Worm (Caenorhabditis elegans) whole organism, mixed stage, embryonic: ENCODE measurements around the gene rfip-1.

ENCODE experiments used
- bed-3 ChIP-seq: fragments of 200-800 bp; sonication (Bioruptor generic); optimal IDR thresholded peaks from 3 replicates; lab custom pipeline; 2018; ENCODE audit warnings: mild to moderate bottlenecking, missing genetic modification characterization, moderate library complexity, missing compliant biosample characterization
- blmp-1 ChIP-seq: fragments of 150-350 bp; optimal IDR thresholded peaks from 2 replicates; lab custom pipeline; 2014; ENCODE audit warnings: missing biosample characterization, missing genetic modification characterization
- ceh-43 ChIP-seq: fragments of 200-800 bp; sonication (Bioruptor generic); optimal IDR thresholded peaks from 2 replicates; lab custom pipeline; 2018; ENCODE audit warnings: mild to moderate bottlenecking, missing genetic modification characterization, moderate library complexity, missing compliant biosample characterization
- drap-1 ChIP-seq: fragments of 200-800 bp; sonication (Bioruptor generic); optimal IDR thresholded peaks from 3 replicates; lab custom pipeline; 2018; ENCODE audit warnings: mild to moderate bottlenecking, missing genetic modification characterization, missing compliant biosample characterization
- flh-1 ChIP-seq: fragments of 200-800 bp; sonication (Bioruptor generic); optimal IDR thresholded peaks from 2 replicates; lab custom pipeline; 2018; ENCODE audit warnings: mild to moderate bottlenecking, missing genetic modification characterization, moderate library complexity, missing compliant biosample characterization
- hlh-1 ChIP-seq: fragments of 150-350 bp; optimal IDR thresholded peaks from 2 replicates; lab custom pipeline; 2014; ENCODE audit warnings: missing biosample characterization, missing genetic modification reagents, missing genetic modification characterization
- lin-13 ChIP-seq: fragments of 150-350 bp; optimal IDR thresholded peaks from 2 replicates; lab custom pipeline; 2014; ENCODE audit warnings: missing biosample characterization, missing genetic modification characterization
- mab-5 ChIP-seq: fragments of 150-350 bp; optimal IDR thresholded peaks from 2 replicates; lab custom pipeline; 2014; ENCODE audit warnings: missing biosample characterization, missing genetic modification characterization
- mep-1 ChIP-seq: fragments of 150-350 bp; optimal IDR thresholded peaks from 2 replicates; lab custom pipeline; 2017; ENCODE audit warnings: missing biosample characterization, missing genetic modification reagents, missing genetic modification characterization, inconsistent platforms
- nhr-12 ChIP-seq: fragments of 150-350 bp; optimal IDR thresholded peaks from 2 replicates; lab custom pipeline; 2014; ENCODE audit warnings: missing biosample characterization, missing genetic modification characterization
- nhr-2 ChIP-seq: fragments of 150-350 bp; optimal IDR thresholded peaks from 2 replicates; lab custom pipeline; 2014; ENCODE audit warnings: missing biosample characterization, missing genetic modification characterization
- nhr-237 ChIP-seq: fragments of 150-350 bp; optimal IDR thresholded peaks from 2 replicates; lab custom pipeline; 2014; ENCODE audit warnings: missing biosample characterization, missing genetic modification characterization
- nhr-28 ChIP-seq: fragments of 150-350 bp; optimal IDR thresholded peaks from 2 replicates; lab custom pipeline; 2014; ENCODE audit warnings: missing biosample characterization, missing genetic modification characterization
- pha-4 ChIP-seq: fragments of 150-350 bp; optimal IDR thresholded peaks from 2 replicates; lab custom pipeline; 2018; ENCODE audit warnings: missing biosample characterization, missing genetic modification reagents, missing genetic modification characterization
- sem-2 ChIP-seq: fragments of 200-800 bp; sonication (Bioruptor generic); optimal IDR thresholded peaks from 2 replicates; lab custom pipeline; 2018; ENCODE audit warnings: mild to moderate bottlenecking, missing genetic modification characterization, missing compliant biosample characterization
- sptf-1 ChIP-seq: sonication (generic microtip); optimal IDR thresholded peaks from 2 replicates; lab custom pipeline; 2017; ENCODE audit warnings: mild to moderate bottlenecking, missing genetic modification characterization, moderate library complexity, missing compliant biosample characterization
- unc-39 ChIP-seq: fragments of 150-350 bp; optimal IDR thresholded peaks from 2 replicates; lab custom pipeline; 2014; ENCODE audit warnings: missing biosample characterization, missing genetic modification characterization
- zip-8 ChIP-seq: fragments of 150-350 bp; optimal IDR thresholded peaks from 2 replicates; lab custom pipeline; 2014; ENCODE audit warnings: missing biosample characterization, missing genetic modification characterization

Gene rfip-1

DNA sequence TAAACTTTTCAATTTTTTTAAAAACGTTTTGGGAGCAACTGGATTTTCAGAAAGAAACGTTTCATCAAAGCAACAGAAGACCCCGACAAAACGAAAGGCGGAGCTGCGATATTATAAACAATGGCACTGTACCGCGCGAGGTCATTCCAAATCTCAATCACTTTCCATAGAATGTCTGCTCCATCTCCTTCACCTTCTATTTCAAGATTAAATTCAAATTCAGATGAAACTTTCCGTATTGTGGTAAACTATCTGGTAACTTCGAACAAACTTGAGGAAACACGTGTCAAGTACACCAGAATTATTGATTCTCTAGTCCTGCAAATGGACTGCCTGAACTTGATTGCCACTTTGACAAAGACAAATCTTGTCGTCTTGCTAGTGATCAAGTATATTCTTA is 56.5 kb downstream of the rfip-1 start, which contains the start of gene F28B12.6:
Gene F28B12.6 (plus strand): TSS at position 49 of the 400 bp plus-strand sequence.
- TF ChIP-seq sptf-1 (tag; lab: Kevin White, UChicago) = no peak
- no peak for TF ChIP-seq drap-1 (GFP tag; lab: Kevin White, UChicago)
- TF ChIP-seq nhr-12 (tag; lab: Kevin White, UChicago) = no peak
- no peak for TF ChIP-seq nhr-28 (tag; lab: Kevin White, UChicago)
- no peak for TF ChIP-seq bed-3
- no peak for TF ChIP-seq nhr-237 (tag; lab: Kevin White, UChicago)
- TF ChIP-seq mab-5 (tag; lab: Kevin White, UChicago) = no peak
- no peak for TF ChIP-seq zip-8 (tag; lab: Kevin White, UChicago)
- no peak for TF ChIP-seq blmp-1
- no peak for TF ChIP-seq flh-1
- TF ChIP-seq sem-2 (GFP tag; lab: Kevin White, UChicago) = no peak
- TF ChIP-seq mep-1 = no peak
- TF ChIP-seq nhr-2 (tag; lab: Kevin White, UChicago) = no peak
- no peak for TF ChIP-seq ceh-43 (GFP tag; lab: Kevin White, UChicago)
- no peak for TF ChIP-seq unc-39 (tag; lab: Kevin White, UChicago)
- no peak for TF ChIP-seq hlh-1
- no peak for TF ChIP-seq pha-4 (tag; lab: Kevin White, UChicago)
- no peak for TF ChIP-seq lin-13 (tag; lab: Kevin White, UChicago)
